Fruit fly (Drosophila melanogaster) whole organism, wandering third instar larva: ENCODE results near the gene CG5880.

ENCODE experiments used
- Abd-B ChIP-seq: fragments of >200 bp; optimal IDR thresholded peaks from 2 replicates; lab custom pipeline; 2017; ENCODE audit warnings: missing biosample characterization, missing genetic modification characterization
- CG32264 ChIP-seq: fragments of 200-800 bp; sonication (Bioruptor generic); optimal IDR thresholded peaks from 2 replicates; lab custom pipeline; 2016; ENCODE audit warnings: missing biosample characterization, missing genetic modification characterization
- CG9705 ChIP-seq: fragments of 200-800 bp; sonication (Bioruptor generic); optimal IDR thresholded peaks from 2 replicates; lab custom pipeline; 2018; ENCODE audit warnings: missing biosample characterization, mild to moderate bottlenecking, missing genetic modification characterization
- CrebA ChIP-seq: fragments of 200-800 bp; sonication (Bioruptor generic); optimal IDR thresholded peaks from 2 replicates; lab custom pipeline; 2016; ENCODE audit warnings: missing biosample characterization, mild to moderate bottlenecking, missing genetic modification characterization, borderline replicate concordance
- Dfd ChIP-seq: fragments of >200 bp; optimal IDR thresholded peaks from 2 replicates; lab custom pipeline; 2017; ENCODE audit warnings: missing biosample characterization, missing genetic modification characterization
- Dif ChIP-seq: fragments of 200-275, 200-300 bp; sonication (Bioruptor generic); optimal IDR thresholded peaks from 2 replicates; lab custom pipeline; 2018; ENCODE audit warnings: missing biosample characterization, missing genetic modification characterization; ENCODE audit not compliant: partially characterized antibody
- GATAd ChIP-seq: sonication (Bioruptor generic); optimal IDR thresholded peaks from 2 replicates; lab custom pipeline; 2016; ENCODE audit warnings: missing biosample characterization, missing genetic modification characterization
- HLH106 ChIP-seq: fragments of 200-800 bp; optimal IDR thresholded peaks from 3 replicates; lab custom pipeline; 2019; ENCODE audit warnings: missing biosample characterization, mild to moderate bottlenecking, missing genetic modification characterization, moderate library complexity
- Hnf4 ChIP-seq: fragments of 200-800 bp; sonication (Bioruptor generic); optimal IDR thresholded peaks from 2 replicates; lab custom pipeline; 2016; ENCODE audit warnings: missing biosample characterization, mild to moderate bottlenecking, missing genetic modification characterization
- Hr78 ChIP-seq: fragments of >200 bp; optimal IDR thresholded peaks from 2 replicates; lab custom pipeline; 2017; ENCODE audit warnings: missing biosample characterization, missing genetic modification characterization
- Hr83 ChIP-seq: fragments of 200-300 bp; sonication (Bioruptor generic); optimal IDR thresholded peaks from 2 replicates; lab custom pipeline; 2016; ENCODE audit warnings: missing biosample characterization, mild to moderate bottlenecking, missing genetic modification characterization, moderate library complexity; ENCODE audit not compliant: poor library complexity, severe bottlenecking
- Jra ChIP-seq: sonication (Bioruptor generic); optimal IDR thresholded peaks from 2 replicates; lab custom pipeline; 2016; ENCODE audit warnings: missing biosample characterization, missing genetic modification characterization
- Mio ChIP-seq: sonication (Bioruptor generic); optimal IDR thresholded peaks from 2 replicates; lab custom pipeline; 2016; ENCODE audit warnings: missing biosample characterization, missing genetic modification characterization
- Myc ChIP-seq: fragments of >200 bp; optimal IDR thresholded peaks from 2 replicates; lab custom pipeline; 2017
- N ChIP-seq: fragments of >200 bp; optimal IDR thresholded peaks from 2 replicates; lab custom pipeline; 2018; ENCODE audit warnings: missing biosample characterization, missing external identifiers, missing genetic modification characterization
- OdsH ChIP-seq: fragments of 200-800 bp; sonication (Bioruptor generic); optimal IDR thresholded peaks from 2 replicates; lab custom pipeline; 2016; ENCODE audit warnings: missing biosample characterization, mild to moderate bottlenecking, missing genetic modification characterization
- Rel ChIP-seq, 2 experiments: fragments of 200-800 bp; sonication (Bioruptor generic) in 1 of 2; optimal IDR thresholded peaks; 2 replicates in 1 of 2; 3 replicates in 1 of 2; lab custom pipeline; 2016 to 2019; ENCODE audit warnings: mild to moderate bottlenecking in 2 of 2, missing biosample characterization in 2 of 2, missing genetic modification characterization in 2 of 2, moderate library complexity in 1 of 2
- Sp1 ChIP-seq: fragments of 200-800 bp; sonication (Bioruptor generic); optimal IDR thresholded peaks from 3 replicates; lab custom pipeline; 2019; ENCODE audit warnings: missing biosample characterization, mild to moderate bottlenecking, missing genetic modification characterization, moderate library complexity
- Vsx2 ChIP-seq: fragments of 200-300, 225-300 bp; sonication (Bioruptor generic); optimal IDR thresholded peaks from 2 replicates; lab custom pipeline; 2018; ENCODE audit warnings: missing biosample characterization, missing genetic modification characterization; ENCODE audit not compliant: partially characterized antibody
- br ChIP-seq: fragments of 200-800 bp; sonication (Bioruptor generic); optimal IDR thresholded peaks from 2 replicates; lab custom pipeline; 2016; ENCODE audit warnings: missing biosample characterization, missing genetic modification characterization
- brk ChIP-seq: fragments of 200-800 bp; sonication (Bioruptor generic); optimal IDR thresholded peaks from 2 replicates; lab custom pipeline; 2016; ENCODE audit warnings: missing biosample characterization, mild to moderate bottlenecking, missing genetic modification characterization
- dl ChIP-seq, 2 experiments: fragments of 175-275, 200-275 bp in 1 of 2; fragments of 200-275 bp in 1 of 2; sonication (Bioruptor generic); optimal IDR thresholded peaks; lab custom pipeline; 2018; ENCODE audit warnings: mild to moderate bottlenecking in 2 of 2, missing biosample characterization in 2 of 2, missing genetic modification characterization in 2 of 2, moderate library complexity in 2 of 2; ENCODE audit not compliant: partially characterized antibody in 2 of 2, insufficient read depth in 1 of 2
- dmrt93B ChIP-seq: fragments of 200-800 bp; sonication (Bioruptor generic); optimal IDR thresholded peaks from 2 replicates; lab custom pipeline; 2018; ENCODE audit warnings: missing biosample characterization, mild to moderate bottlenecking, missing genetic modification characterization
- dsf ChIP-seq: sonication (Bioruptor generic); optimal IDR thresholded peaks from 2 replicates; lab custom pipeline; 2016; ENCODE audit warnings: missing biosample characterization, missing genetic modification characterization, borderline replicate concordance
- ey ChIP-seq: fragments of 200-800 bp; sonication (Bioruptor generic); optimal IDR thresholded peaks from 2 replicates; lab custom pipeline; 2016; ENCODE audit warnings: missing biosample characterization, missing genetic modification characterization
- foxo ChIP-seq, 2 experiments: fragments of 200-800 bp; sonication (Bioruptor generic); optimal IDR thresholded peaks; 2 replicates in 1 of 2; 3 replicates in 1 of 2; lab custom pipeline; 2016 to 2017; ENCODE audit warnings: missing biosample characterization in 2 of 2, missing genetic modification characterization in 2 of 2
- fru ChIP-seq: fragments of 200-800 bp; sonication (Bioruptor generic); optimal IDR thresholded peaks from 3 replicates; lab custom pipeline; 2016; ENCODE audit warnings: missing biosample characterization, mild to moderate bottlenecking, missing genetic modification characterization
- h ChIP-seq: fragments of 200-800 bp; sonication (Bioruptor generic); optimal IDR thresholded peaks from 3 replicates; lab custom pipeline; 2016; ENCODE audit warnings: missing biosample characterization, mild to moderate bottlenecking, missing genetic modification characterization
- jim ChIP-seq: fragments of 175-275, 200-325 bp; sonication (Bioruptor generic); optimal IDR thresholded peaks from 2 replicates; lab custom pipeline; 2016; ENCODE audit warnings: missing biosample characterization, mild to moderate bottlenecking, missing genetic modification characterization
- lola ChIP-seq: fragments of >200 bp; optimal IDR thresholded peaks from 2 replicates; lab custom pipeline; 2017; ENCODE audit warnings: missing biosample characterization, missing genetic modification characterization
- pan ChIP-seq: fragments of >200 bp; optimal IDR thresholded peaks from 2 replicates; lab custom pipeline; 2017
- psq ChIP-seq: fragments of 200-800 bp; sonication (Bioruptor generic); optimal IDR thresholded peaks from 3 replicates; lab custom pipeline; 2017; ENCODE audit warnings: missing biosample characterization, mild to moderate bottlenecking, missing genetic modification characterization, moderate library complexity
- rgr ChIP-seq: fragments of 200-800 bp; sonication (Bioruptor generic); optimal IDR thresholded peaks from 3 replicates; lab custom pipeline; 2016; ENCODE audit warnings: missing biosample characterization, mild to moderate bottlenecking, missing genetic modification characterization
- sage ChIP-seq: fragments of 200-800 bp; sonication (Bioruptor generic); optimal IDR thresholded peaks from 2 replicates; lab custom pipeline; 2016; ENCODE audit warnings: missing biosample characterization, mild to moderate bottlenecking, missing genetic modification characterization
- sv ChIP-seq: fragments of 200-800 bp; sonication (Bioruptor generic); optimal IDR thresholded peaks from 3 replicates; lab custom pipeline; 2016; ENCODE audit warnings: missing biosample characterization, missing genetic modification characterization
- tai ChIP-seq: sonication (Bioruptor generic); optimal IDR thresholded peaks from 2 replicates; lab custom pipeline; 2016; ENCODE audit warnings: missing biosample characterization, missing genetic modification characterization
- usp ChIP-seq: fragments of >200 bp; optimal IDR thresholded peaks from 2 replicates; lab custom pipeline; 2017; ENCODE audit warnings: missing biosample characterization, missing genetic modification characterization
- woc ChIP-seq: sonication (Bioruptor generic); optimal IDR thresholded peaks from 2 replicates; lab custom pipeline; 2016; ENCODE audit warnings: missing biosample characterization, mild to moderate bottlenecking, missing genetic modification characterization

Gene CG5880

DNA sequence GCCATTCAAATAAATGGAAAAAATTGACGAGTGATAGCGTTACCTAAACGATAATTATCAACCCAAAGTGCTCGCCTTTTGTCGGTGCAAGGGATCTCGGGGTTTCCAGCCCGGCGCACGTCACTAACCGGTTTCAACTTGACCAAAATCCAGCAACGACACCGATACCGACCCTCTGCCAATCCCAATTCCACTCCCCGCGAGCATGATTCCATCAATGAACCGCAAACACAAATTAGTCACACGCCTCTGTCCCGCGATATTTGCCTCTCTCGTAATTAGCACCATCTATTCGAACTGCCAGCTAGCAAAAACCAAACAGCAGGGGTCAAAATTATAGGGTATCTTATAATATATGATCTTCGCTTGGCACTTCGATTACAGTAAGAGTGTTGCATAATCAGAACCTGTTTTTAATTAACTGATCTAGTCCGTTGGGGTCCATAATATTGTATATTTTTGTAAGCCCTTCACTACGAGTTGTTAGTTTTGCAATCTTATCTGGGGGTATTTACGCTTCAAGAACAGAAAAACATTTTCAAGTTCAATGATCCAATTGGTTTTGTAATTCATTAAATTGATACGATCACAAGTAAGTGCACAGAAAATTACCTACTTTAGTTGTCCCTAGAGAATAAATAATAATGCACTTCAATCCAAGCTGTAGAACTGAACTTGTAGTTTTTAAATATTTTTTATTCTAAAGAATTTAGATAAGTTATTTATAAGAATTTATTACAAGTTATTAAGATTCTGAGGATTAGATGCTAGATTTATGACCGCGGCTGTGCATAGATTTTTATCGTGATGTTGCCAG, 36.7 kb downstream of the CG5880 start:
- no peak for TF ChIP-seq dmrt93B (GFP tag; lab: Kevin White, UChicago)
- no peak for TF ChIP-seq lola (GFP tag; lab: Kevin White, UChicago)
- TF ChIP-seq tai, result no peak
- TF ChIP-seq OdsH (GFP tag; lab: Kevin White, UChicago), result peak; percentile 8
- no peak for TF ChIP-seq Sp1
- no peak for TF ChIP-seq CG32264 (GFP tag; lab: Kevin White, UChicago)
- TF ChIP-seq GATAd (GFP tag; lab: Kevin White, UChicago), result no peak
- TF ChIP-seq sage, result no peak
- TF ChIP-seq usp, result no peak
- TF ChIP-seq Hnf4, result no peak
- TF ChIP-seq HLH106 (tag; lab: Kevin White, UChicago), result peak; percentile 20
- TF ChIP-seq Jra (GFP tag; lab: Kevin White, UChicago), result peak; percentile 40
- TF ChIP-seq Hr78 (GFP tag; lab: Kevin White, UChicago), result no peak
- no peak for TF ChIP-seq Myc (lab: Kevin White, UChicago)
- TF ChIP-seq fru, result no peak
- no peak for TF ChIP-seq brk (GFP tag; lab: Kevin White, UChicago)
- TF ChIP-seq pan (lab: Kevin White, UChicago), result no peak
- peak; percentile 67 for TF ChIP-seq h
- TF ChIP-seq dsf (GFP tag; lab: Kevin White, UChicago), result no peak
- TF ChIP-seq CG9705 (GFP tag; lab: Kevin White, UChicago), result no peak
- TF ChIP-seq Dif (GFP tag; lab: Kevin White, UChicago), result no peak
- TF ChIP-seq Vsx2 (GFP tag; lab: Kevin White, UChicago), result peak; percentile 65
- TF ChIP-seq ey (GFP tag; lab: Kevin White, UChicago), result peak; percentile 36
- no peak for TF ChIP-seq Abd-B (GFP tag; lab: Kevin White, UChicago)
- no peak for TF ChIP-seq br
- TF ChIP-seq Hr83, result no peak
- no peak for TF ChIP-seq N (GFP tag; lab: Kevin White, UChicago)
- TF ChIP-seq sv, result peak; percentile 24
- no peak for TF ChIP-seq Rel (GFP tag; optimal IDR thresholded peaks at IDR 0.05; lab: Kevin White, UChicago)
- TF ChIP-seq Rel (tag; optimal IDR thresholded peaks at IDR 0.05; lab: Kevin White, UChicago), result peak; percentile 52
- no peak for TF ChIP-seq rgr
- TF ChIP-seq foxo (GFP tag; optimal IDR thresholded peaks at IDR 0.05; lab: Kevin White, UChicago), result peak in 1 of 2 experiments; percentile 38
- TF ChIP-seq woc (GFP tag; lab: Kevin White, UChicago), result no peak
- TF ChIP-seq Mio (GFP tag; lab: Kevin White, UChicago), result no peak
- no peak for TF ChIP-seq Dfd (GFP tag; lab: Kevin White, UChicago)
- TF ChIP-seq jim, result no peak
- peak in 1 of 2 experiments; percentile 31 for TF ChIP-seq dl (GFP tag; optimal IDR thresholded peaks at IDR 0.05; lab: Kevin White, UChicago; ENCODE audit: insufficient read depth in 1 of 2, partially characterized antibody in 2 of 2)
- TF ChIP-seq CrebA (GFP tag; lab: Kevin White, UChicago), result no peak
- peak; percentile 8 for TF ChIP-seq psq (GFP tag; lab: Kevin White, UChicago)

DNA sequence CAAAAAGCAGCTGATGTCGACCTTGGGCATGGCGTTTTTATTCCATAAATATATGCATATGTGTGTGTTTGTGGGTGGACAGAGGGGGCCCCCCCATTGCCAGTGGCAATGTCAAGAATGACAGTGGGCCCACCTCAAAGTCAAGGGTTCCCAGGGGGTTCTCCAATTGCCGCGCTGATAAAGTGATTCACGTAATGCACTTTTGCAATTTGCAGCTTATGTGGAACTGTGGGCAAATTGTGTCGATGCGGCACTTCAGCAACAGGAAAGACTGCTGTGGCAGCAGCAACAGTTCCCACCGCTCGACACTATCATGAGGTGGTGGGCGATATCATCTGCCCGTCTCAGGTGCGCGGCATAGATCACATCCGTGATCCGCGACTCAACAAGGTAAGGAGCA, 37.5 kb downstream of the CG5880 start:
- no peak for TF ChIP-seq sage
- no peak for TF ChIP-seq Myc (lab: Kevin White, UChicago)
- TF ChIP-seq dl (GFP tag; optimal IDR thresholded peaks at IDR 0.05; lab: Kevin White, UChicago; ENCODE audit: insufficient read depth in 1 of 2, partially characterized antibody in 2 of 2), result no peak
- no peak for TF ChIP-seq GATAd (GFP tag; lab: Kevin White, UChicago)
- TF ChIP-seq OdsH (GFP tag; lab: Kevin White, UChicago), result no peak
- no peak for TF ChIP-seq tai
- TF ChIP-seq Abd-B (GFP tag; lab: Kevin White, UChicago), result no peak
